Fruit fly (Drosophila melanogaster): ENCODE measurements around the gene Apc2.

Apc2 gene

dm6 chr3R:24163556-24164022, at the start of gene Apc2:
Apc2 (plus strand) TSS chr3R:24163966.
- TF ChIP-seq CG15269 (tag; optimal IDR thresholded peaks at IDR 0.05) (peak; percentile 67), CG9932 (GFP tag; IDR thresholded peaks at IDR 0.05) (peak; percentile 75), CG14710 (tag; optimal IDR thresholded peaks at IDR 0.05) (peak; percentile 80), CG7963 (GFP tag; IDR thresholded peaks at IDR 0.05; ENCODE audit: partially characterized antibody) (no peak), CG15073 (GFP tag; optimal IDR thresholded peaks at IDR 0.05) (no peak), Ravus (GFP tag; IDR thresholded peaks at IDR 0.05) (no peak), D19A (tag; optimal IDR thresholded peaks at IDR 0.05) (peak; percentile 65), fd3F (GFP tag; optimal IDR thresholded peaks at IDR 0.05) (peak; percentile 53), tna (GFP tag; IDR thresholded peaks at IDR 0.05; ENCODE audit: partially characterized antibody) (no peak), Lhr (GFP tag; optimal IDR thresholded peaks at IDR 0.05) (peak; percentile 43), Fer3 (tag; optimal IDR thresholded peaks at IDR 0.05) (peak; percentile 69), HLH4C (GFP tag; IDR thresholded peaks at IDR 0.05; ENCODE audit: partially characterized antibody) (peak; percentile 27; the same call in 1 of the 3 replicates), nerfin-2 (GFP tag; IDR thresholded peaks at IDR 0.05; ENCODE audit: partially characterized antibody) (no peak), cg (GFP tag; optimal IDR thresholded peaks at IDR 0.05) (no peak), gem (tag; optimal IDR thresholded peaks at IDR 0.05) (peak; percentile 80), MBD-R2 (GFP tag; IDR thresholded peaks at IDR 0.05) (no peak), pan (optimal IDR thresholded peaks at IDR 0.05) (no peak), pan (GFP tag; optimal IDR thresholded peaks at IDR 0.05 in 1 of 2, IDR thresholded peaks at IDR 0.05 in 1 of 2) (peak in 1 of 2 experiments; percentile 70), Oaz (GFP tag; IDR thresholded peaks at IDR 0.05) (no peak), CG4424 (GFP tag; optimal IDR thresholded peaks at IDR 0.05) (peak; percentile 33), Ets65A (GFP tag) (peak; percentile 79), CG18619 (GFP tag; optimal IDR thresholded peaks at IDR 0.05) (peak; percentile 39), bowl (GFP tag; IDR thresholded peaks at IDR 0.05) (no peak), kay (GFP tag; optimal IDR thresholded peaks at IDR 0.05) (no peak), az2 (GFP tag; optimal IDR thresholded peaks at IDR 0.05) (peak; percentile 72), z (GFP tag; IDR thresholded peaks at IDR 0.05) (no peak), Dll (GFP tag; IDR thresholded peaks at IDR 0.05; ENCODE audit: partially characterized antibody) (peak; percentile 78), Dbx (GFP tag; IDR thresholded peaks at IDR 0.05) (0 out of 3 replicates have a peak, but pooled peaks have one; percentile 19), wor (GFP tag; IDR thresholded peaks at IDR 0.05) (0 out of 2 replicates have a peak, but pooled peaks have one; percentile 12), HmgZ (tag; optimal IDR thresholded peaks at IDR 0.05) (peak; percentile 35), CG13894 (tag; optimal IDR thresholded peaks at IDR 0.05) (peak; percentile 52), CG3163 (GFP tag; optimal IDR thresholded peaks at IDR 0.05) (no peak), CG13424 (tag; optimal IDR thresholded peaks at IDR 0.05) (peak; percentile 67), Eip74EF (GFP tag; optimal IDR thresholded peaks at IDR 0.05) (peak in 1 of 2 experiments; percentile 29), chm (GFP tag; IDR thresholded peaks at IDR 0.05) (peak; percentile 21; the same call in 1 of the 2 replicates), CG10209 (GFP tag; optimal IDR thresholded peaks at IDR 0.05) (peak; percentile 51), pum (GFP tag; optimal IDR thresholded peaks at IDR 0.05) (peak; percentile 21), dm (GFP tag; optimal IDR thresholded peaks at IDR 0.05) (no peak), Doc3 (GFP tag; IDR thresholded peaks at IDR 0.05; ENCODE audit: partially characterized antibody) (peak; percentile 57), twi (tag; optimal IDR thresholded peaks at IDR 0.05) (peak; percentile 40), CG13287 (GFP tag; IDR thresholded peaks at IDR 0.05; ENCODE audit: partially characterized antibody) (peak; percentile 75), CG15514 (GFP tag; optimal IDR thresholded peaks at IDR 0.05) (peak; percentile 69), grau (tag; optimal IDR thresholded peaks at IDR 0.05) (peak; percentile 71), CG4617 (GFP tag; optimal IDR thresholded peaks at IDR 0.05; ENCODE audit: borderline replicate concordance) (no peak), tgo (GFP tag; IDR thresholded peaks at IDR 0.05) (peak; percentile 56; the same call in 1 of the 3 replicates), CG17328 (GFP tag; IDR thresholded peaks at IDR 0.05) (peak; percentile 60), klu (GFP tag; IDR thresholded peaks at IDR 0.05) (peak; percentile 54), Rx (GFP tag; IDR thresholded peaks at IDR 0.05) (peak; percentile 58), nau (GFP tag; optimal IDR thresholded peaks at IDR 0.05) (no peak)

All from whole organism, embryonic.